Worm (Caenorhabditis elegans): ENCODE data around the gene mam-5.

mam-5 gene

DNA sequence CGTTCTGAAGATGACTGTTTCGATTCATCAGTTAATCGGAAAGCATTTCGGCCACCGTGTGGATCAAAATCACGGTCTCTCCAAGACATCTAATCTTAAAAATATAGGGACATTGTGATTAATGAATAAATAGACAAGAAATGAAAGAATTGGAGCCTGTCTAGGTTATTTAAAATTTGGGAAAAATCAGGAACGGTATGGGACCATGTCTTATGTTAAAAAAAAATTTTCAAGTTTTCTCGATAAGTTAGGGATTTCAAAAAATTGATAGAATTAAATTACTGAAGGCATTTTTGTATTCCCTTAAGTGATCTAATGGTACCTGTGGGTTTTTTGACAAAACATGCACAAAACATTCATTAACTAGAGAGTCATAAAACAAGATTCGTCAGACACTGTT, 23.6 kb downstream of the mam-5 start, which contains the start of gene unc-41:
Gene unc-41 (minus strand): TSS at position 101 of the 400 bp plus-strand sequence.
- TF ChIP-seq mxl-1 (tag; optimal IDR thresholded peaks at IDR 0.05) (no peak), akir-1 (GFP tag; optimal IDR thresholded peaks at IDR 0.05) (no peak), hsf-1 (GFP tag; IDR thresholded peaks at IDR 0.05) (no peak), ceh-100 (GFP tag; IDR thresholded peaks at IDR 0.05) (no peak), madf-10 (tag; optimal IDR thresholded peaks at IDR 0.05) (no peak), ceh-79 (tag; optimal IDR thresholded peaks at IDR 0.05) (no peak), ztf-22 (GFP tag; optimal IDR thresholded peaks at IDR 0.05) (no peak), F55B11.4 (tag; optimal IDR thresholded peaks at IDR 0.05; ENCODE audit: borderline replicate concordance, insufficient read depth) (no peak), ets-4 (GFP tag; optimal IDR thresholded peaks at IDR 0.05) (no peak)

DNA sequence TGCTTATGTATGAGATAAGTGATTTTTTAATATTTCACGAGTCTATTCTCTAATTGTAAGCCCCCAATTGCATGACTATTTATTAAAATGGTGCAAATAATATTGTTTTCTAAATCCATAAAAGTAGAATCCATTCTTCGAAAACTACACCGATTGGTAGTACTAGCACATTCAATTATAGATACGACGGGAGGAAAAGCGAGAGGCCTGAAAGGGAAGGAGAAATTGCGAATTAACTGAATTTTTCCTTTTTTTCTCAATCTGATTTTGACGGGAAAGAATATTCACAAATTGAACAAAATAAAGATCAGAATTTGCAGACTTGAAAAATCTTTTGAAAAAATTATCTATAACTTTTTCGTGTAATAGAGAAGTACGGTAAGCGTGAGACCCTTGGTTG, 24.7 kb downstream of the mam-5 start:
- TF ChIP-seq attf-6 (GFP tag; IDR thresholded peaks at IDR 0.05) (no peak), ceh-58 (GFP tag; IDR thresholded peaks at IDR 0.05) (no peak), lsy-27 (tag; optimal IDR thresholded peaks at IDR 0.05; ENCODE audit: borderline replicate concordance, insufficient read depth) (no peak), attf-5 (GFP tag; optimal IDR thresholded peaks at IDR 0.05) (no peak), T07F8.4 (tag; optimal IDR thresholded peaks at IDR 0.05) (no peak), bed-1 (GFP tag; IDR thresholded peaks at IDR 0.05) (no peak), B0019.2 (GFP tag; conservative IDR thresholded peaks at IDR 0.05) (no peak), ztf-22 (GFP tag; optimal IDR thresholded peaks at IDR 0.05) (no peak), rec-8 (tag; optimal IDR thresholded peaks at IDR 0.05) (no peak), mel-28 (tag; optimal IDR thresholded peaks at IDR 0.05; ENCODE audit: borderline replicate concordance) (no peak), snpc-1.3 (tag; optimal IDR thresholded peaks at IDR 0.05; ENCODE audit: insufficient read depth) (no peak), F57A8.1 (GFP tag; optimal IDR thresholded peaks at IDR 0.05) (no peak), ztf-28 (GFP tag; IDR thresholded peaks at IDR 0.05) (no peak), egl-44 (GFP tag; IDR thresholded peaks at IDR 0.05) (no peak), ceh-91 (GFP tag; IDR thresholded peaks at IDR 0.05) (no peak), dox-1 (GFP tag; IDR thresholded peaks at IDR 0.05) (no peak)

DNA sequence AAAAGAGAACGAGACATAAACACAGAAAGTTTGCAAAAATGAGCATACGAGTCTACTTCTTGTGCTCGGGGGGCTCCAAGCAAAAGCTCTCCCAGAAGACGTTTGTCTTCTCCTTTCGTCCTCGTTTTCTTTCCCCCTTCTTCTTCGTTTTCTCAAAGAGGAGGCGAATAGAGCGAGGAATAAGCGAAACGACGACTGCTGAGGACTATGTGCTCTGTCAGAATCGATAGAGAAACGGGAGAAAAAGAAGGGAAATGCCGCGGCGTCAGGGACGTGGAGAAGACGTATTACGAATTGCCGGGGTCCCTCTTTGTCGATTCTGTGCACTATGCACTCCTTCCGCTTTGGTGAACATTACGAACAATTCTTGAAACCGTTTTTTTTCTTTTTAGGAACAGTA, 25.9 kb downstream of the mam-5 start:
- TF ChIP-seq him-1 (tag; optimal IDR thresholded peaks at IDR 0.05), result no peak
- 0 out of 2 replicates have a peak, but pooled peaks have one; percentile 11 for TF ChIP-seq attf-6 (GFP tag; IDR thresholded peaks at IDR 0.05)
- TF ChIP-seq aptf-2 (GFP tag; conservative IDR thresholded peaks at IDR 0.05), result no peak
- TF ChIP-seq sdz-38 (tag; optimal IDR thresholded peaks at IDR 0.05), result no peak
- no peak for TF ChIP-seq ceh-58 (GFP tag; IDR thresholded peaks at IDR 0.05)
- TF ChIP-seq F52B5.7 (tag; optimal IDR thresholded peaks at IDR 0.05), result no peak
- no peak for TF ChIP-seq C06A6.2 (GFP tag; conservative IDR thresholded peaks at IDR 0.05)
- TF ChIP-seq F39B2.1 (GFP tag; IDR thresholded peaks at IDR 0.05), result no peak
- no peak for TF ChIP-seq cebp-2 (GFP tag; IDR thresholded peaks at IDR 0.05)
- peak; percentile 13 for TF ChIP-seq K12H6.12 (tag; optimal IDR thresholded peaks at IDR 0.05)
- no peak for TF ChIP-seq hlh-12 (tag; optimal IDR thresholded peaks at IDR 0.05)
- no peak for TF ChIP-seq egl-44 (GFP tag; IDR thresholded peaks at IDR 0.05)
- peak; percentile 16 for TF ChIP-seq snpc-3.4 (tag; optimal IDR thresholded peaks at IDR 0.05)
- no peak for TF ChIP-seq efl-1 (GFP tag; optimal IDR thresholded peaks at IDR 0.05)
- peak; percentile 33 for TF ChIP-seq athp-1 (tag; optimal IDR thresholded peaks at IDR 0.05)
- no peak for TF ChIP-seq B0035.1 (tag; optimal IDR thresholded peaks at IDR 0.05)
- TF ChIP-seq ekl-4 (GFP tag; IDR thresholded peaks at IDR 0.05), result peak; percentile 46; the same call in 1 of the 2 replicates
- no peak for TF ChIP-seq lsy-27 (tag; optimal IDR thresholded peaks at IDR 0.05; ENCODE audit: borderline replicate concordance, insufficient read depth)
- TF ChIP-seq ztf-25 (GFP tag; IDR thresholded peaks at IDR 0.05), result no peak
- TF ChIP-seq aptf-3 (GFP tag; IDR thresholded peaks at IDR 0.05), result no peak
- TF ChIP-seq sptf-2 (GFP tag; optimal IDR thresholded peaks at IDR 0.05), result no peak
- peak; percentile 23 for TF ChIP-seq die-1 (tag; optimal IDR thresholded peaks at IDR 0.05)
- TF ChIP-seq hlh-26 (GFP tag; conservative IDR thresholded peaks at IDR 0.05), result no peak
- TF ChIP-seq B0336.3 (GFP tag; IDR thresholded peaks at IDR 0.05), result peak; percentile 84
- no peak for TF ChIP-seq F22D6.2 (tag; optimal IDR thresholded peaks at IDR 0.05)
- TF ChIP-seq F55B11.4 (tag; optimal IDR thresholded peaks at IDR 0.05; ENCODE audit: borderline replicate concordance, insufficient read depth), result no peak
- no peak for TF ChIP-seq bed-1 (GFP tag; IDR thresholded peaks at IDR 0.05)
- TF ChIP-seq sea-2 (GFP tag; IDR thresholded peaks at IDR 0.05), result no peak
